Worm (Caenorhabditis elegans) whole organism, mixed stage, embryonic: ENCODE measurements around the gene cnc-4.

ENCODE experiments used
- M03D4.4 ChIP-seq: sonication (generic microtip); optimal IDR thresholded peaks from 2 replicates; lab custom pipeline; 2017; ENCODE audit warnings: mild to moderate bottlenecking, missing genetic modification characterization, missing compliant biosample characterization
- blmp-1 ChIP-seq: fragments of 150-350 bp; optimal IDR thresholded peaks from 2 replicates; lab custom pipeline; 2014; ENCODE audit warnings: missing biosample characterization, missing genetic modification characterization
- ceh-39 ChIP-seq: fragments of 150-350 bp; optimal IDR thresholded peaks from 2 replicates; lab custom pipeline; 2014; ENCODE audit warnings: missing biosample characterization, missing genetic modification characterization
- ceh-43 ChIP-seq: fragments of 200-800 bp; sonication (Bioruptor generic); optimal IDR thresholded peaks from 2 replicates; lab custom pipeline; 2018; ENCODE audit warnings: mild to moderate bottlenecking, missing genetic modification characterization, moderate library complexity, missing compliant biosample characterization
- ceh-83 ChIP-seq: fragments of 200-800 bp; sonication (Bioruptor generic); optimal IDR thresholded peaks from 2 replicates; lab custom pipeline; 2018; ENCODE audit warnings: mild to moderate bottlenecking, missing genetic modification characterization, missing compliant biosample characterization
- ces-1 ChIP-seq: fragments of 150-350 bp; optimal IDR thresholded peaks from 2 replicates; lab custom pipeline; 2014; ENCODE audit warnings: missing biosample characterization, missing genetic modification reagents, missing genetic modification characterization
- cnd-1 ChIP-seq: fragments of 200-800 bp; sonication (Bioruptor generic); optimal IDR thresholded peaks from 2 replicates; lab custom pipeline; 2018; ENCODE audit warnings: mild to moderate bottlenecking, missing genetic modification characterization, missing compliant biosample characterization
- elt-1 ChIP-seq: sonication (generic microtip); optimal IDR thresholded peaks from 2 replicates; lab custom pipeline; 2017; ENCODE audit warnings: missing genetic modification characterization, mild to moderate bottlenecking, missing compliant biosample characterization, antibody characterized with exemption, moderate library complexity, borderline replicate concordance; ENCODE audit not compliant: insufficient read depth
- elt-3 ChIP-seq: fragments of 150-350 bp; optimal IDR thresholded peaks from 2 replicates; lab custom pipeline; 2014; ENCODE audit warnings: missing biosample characterization, missing genetic modification characterization
- flh-1 ChIP-seq: fragments of 200-800 bp; sonication (Bioruptor generic); optimal IDR thresholded peaks from 2 replicates; lab custom pipeline; 2018; ENCODE audit warnings: mild to moderate bottlenecking, missing genetic modification characterization, moderate library complexity, missing compliant biosample characterization
- ham-2 ChIP-seq: fragments of 200-800 bp; sonication (Bioruptor generic); optimal IDR thresholded peaks from 2 replicates; lab custom pipeline; 2018; ENCODE audit warnings: mild to moderate bottlenecking, missing genetic modification characterization, missing compliant biosample characterization
- hlh-1 ChIP-seq: fragments of 150-350 bp; optimal IDR thresholded peaks from 2 replicates; lab custom pipeline; 2014; ENCODE audit warnings: missing biosample characterization, missing genetic modification reagents, missing genetic modification characterization
- lsy-2 ChIP-seq: fragments of 150-350 bp; optimal IDR thresholded peaks from 2 replicates; lab custom pipeline; 2014; ENCODE audit warnings: missing biosample characterization, missing genetic modification characterization
- mab-5 ChIP-seq: fragments of 150-350 bp; optimal IDR thresholded peaks from 2 replicates; lab custom pipeline; 2014; ENCODE audit warnings: missing biosample characterization, missing genetic modification characterization
- mep-1 ChIP-seq: fragments of 150-350 bp; optimal IDR thresholded peaks from 2 replicates; lab custom pipeline; 2017; ENCODE audit warnings: missing biosample characterization, missing genetic modification reagents, missing genetic modification characterization, inconsistent platforms
- mls-2 ChIP-seq: sonication (generic microtip); optimal IDR thresholded peaks from 2 replicates; lab custom pipeline; 2016; ENCODE audit warnings: mild to moderate bottlenecking, missing genetic modification characterization, moderate library complexity, missing compliant biosample characterization
- nhr-12 ChIP-seq: fragments of 150-350 bp; optimal IDR thresholded peaks from 2 replicates; lab custom pipeline; 2014; ENCODE audit warnings: missing biosample characterization, missing genetic modification characterization
- nhr-2 ChIP-seq: fragments of 150-350 bp; optimal IDR thresholded peaks from 2 replicates; lab custom pipeline; 2014; ENCODE audit warnings: missing biosample characterization, missing genetic modification characterization
- nhr-237 ChIP-seq: fragments of 150-350 bp; optimal IDR thresholded peaks from 2 replicates; lab custom pipeline; 2014; ENCODE audit warnings: missing biosample characterization, missing genetic modification characterization
- nhr-76 ChIP-seq: sonication (generic microtip); optimal IDR thresholded peaks from 2 replicates; lab custom pipeline; 2017; ENCODE audit warnings: missing biosample characterization, missing genetic modification characterization
- pha-4 ChIP-seq: fragments of 150-350 bp; optimal IDR thresholded peaks from 2 replicates; lab custom pipeline; 2018; ENCODE audit warnings: missing biosample characterization, missing genetic modification reagents, missing genetic modification characterization
- snpc-4 ChIP-seq: fragments of 150-350 bp; optimal IDR thresholded peaks from 2 replicates; lab custom pipeline; 2014; ENCODE audit warnings: missing biosample characterization, missing genetic modification characterization
- sptf-1 ChIP-seq: sonication (generic microtip); optimal IDR thresholded peaks from 2 replicates; lab custom pipeline; 2017; ENCODE audit warnings: mild to moderate bottlenecking, missing genetic modification characterization, moderate library complexity, missing compliant biosample characterization
- tbx-8 ChIP-seq: fragments of 200-800 bp; sonication (Bioruptor generic); optimal IDR thresholded peaks from 2 replicates; lab custom pipeline; 2018; ENCODE audit warnings: mild to moderate bottlenecking, missing genetic modification characterization, moderate library complexity, missing compliant biosample characterization
- unc-39 ChIP-seq: fragments of 150-350 bp; optimal IDR thresholded peaks from 2 replicates; lab custom pipeline; 2014; ENCODE audit warnings: missing biosample characterization, missing genetic modification characterization
- unc-62 ChIP-seq: fragments of 150-350 bp; optimal IDR thresholded peaks from 2 replicates; lab custom pipeline; 2014; ENCODE audit warnings: missing biosample characterization, missing genetic modification reagents, missing genetic modification characterization
- ztf-11 ChIP-seq: fragments of 150-350 bp; optimal IDR thresholded peaks from 2 replicates; lab custom pipeline; 2014; ENCODE audit warnings: missing biosample characterization, missing genetic modification characterization

cnc-4 gene

DNA sequence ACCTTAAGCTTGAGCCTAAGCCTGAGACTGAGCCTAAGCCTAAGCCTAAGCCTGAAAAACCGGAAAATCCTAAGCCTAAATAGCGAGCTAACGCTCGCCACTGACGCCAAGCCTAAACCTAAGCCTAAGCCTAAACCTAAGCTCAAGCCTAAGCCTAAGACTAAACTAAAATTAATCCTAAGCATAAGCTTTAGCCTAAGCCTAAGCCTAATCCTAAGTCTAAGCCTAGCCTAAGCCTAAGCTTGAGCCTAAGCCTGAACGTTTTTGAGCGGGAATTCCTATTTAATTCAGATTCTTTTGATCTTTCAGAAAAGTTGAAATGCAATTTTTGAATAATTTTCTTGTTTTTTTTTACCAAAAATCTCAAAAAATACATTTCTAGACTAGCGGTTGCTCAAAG is 30.8 kb upstream of the cnc-4 start:
- no peak for TF ChIP-seq flh-1 (GFP tag; lab: Kevin White, UChicago)
- TF ChIP-seq mep-1 (tag; lab: Kevin White, UChicago), result no peak
- TF ChIP-seq elt-3 (tag; lab: Kevin White, UChicago), result no peak
- no peak for TF ChIP-seq nhr-12
- no peak for TF ChIP-seq lsy-2 (tag; lab: Kevin White, UChicago)
- TF ChIP-seq unc-39 (tag; lab: Kevin White, UChicago), result no peak
- TF ChIP-seq ztf-11 (tag; lab: Kevin White, UChicago), result no peak
- TF ChIP-seq nhr-237 (tag; lab: Kevin White, UChicago), result no peak
- no peak for TF ChIP-seq nhr-76 (tag; lab: Kevin White, UChicago)
- no peak for TF ChIP-seq elt-1 (tag; lab: Kevin White, UChicago)
- no peak for TF ChIP-seq blmp-1 (tag; lab: Kevin White, UChicago)
- TF ChIP-seq M03D4.4 (tag; lab: Kevin White, UChicago), result no peak
- no peak for TF ChIP-seq ceh-39 (tag; lab: Kevin White, UChicago)
- TF ChIP-seq ham-2, result no peak
- TF ChIP-seq pha-4 (tag; lab: Kevin White, UChicago), result no peak
- no peak for TF ChIP-seq ceh-83
- TF ChIP-seq sptf-1, result no peak

ce11 chrV:1422269-1422668 is 24.7 kb upstream of the cnc-4 start:
- TF ChIP-seq flh-1 (GFP tag; lab: Kevin White, UChicago) (no peak), ces-1 (GFP tag; lab: Kevin White, UChicago) (peak; percentile 55), nhr-2 (no peak)

DNA sequence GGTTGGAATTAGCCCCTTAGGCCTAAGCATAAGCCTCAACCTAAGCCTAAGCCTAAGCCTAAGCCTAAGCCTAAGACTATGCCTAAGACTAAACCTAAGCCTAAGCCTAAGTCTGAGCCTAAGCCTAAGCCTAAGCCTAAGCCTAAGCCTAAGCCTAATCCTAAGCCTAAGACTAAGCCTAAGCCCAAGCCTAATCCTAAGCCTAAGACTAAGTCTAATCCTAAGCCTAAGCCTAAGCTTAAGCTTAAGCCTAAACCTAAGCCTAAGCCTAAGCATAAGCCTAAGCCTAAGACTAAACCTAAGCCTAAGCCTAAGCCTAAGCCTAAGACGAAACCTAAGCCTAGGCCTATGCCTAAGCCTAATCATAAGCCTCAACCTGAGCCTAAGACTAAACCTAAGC is 23.7 kb upstream of the cnc-4 start:
- no peak for TF ChIP-seq hlh-1 (tag; lab: Kevin White, UChicago)
- no peak for TF ChIP-seq ceh-83
- peak; percentile 9 for TF ChIP-seq ham-2
- TF ChIP-seq sptf-1, result peak; percentile 44

ce11 chrV:1425595-1425994 is 21.4 kb upstream of the cnc-4 start, which contains the start of gene R12A1.3:
TSS of gene R12A1.3 (minus strand) at chrV:1425794.
- TF ChIP-seq pha-4 (tag; lab: Kevin White, UChicago) (peak; percentile 9), ceh-43 (GFP tag; lab: Kevin White, UChicago) (no peak), nhr-237 (tag; lab: Kevin White, UChicago) (no peak), cnd-1 (tag; lab: Kevin White, UChicago) (no peak), mab-5 (tag; lab: Kevin White, UChicago) (no peak), flh-1 (GFP tag; lab: Kevin White, UChicago) (no peak), ceh-39 (tag; lab: Kevin White, UChicago) (no peak)

- TF ChIP-seq mab-5 (tag; lab: Kevin White, UChicago) (no peak), pha-4 (tag; lab: Kevin White, UChicago) (no peak), mep-1 (tag; lab: Kevin White, UChicago) (no peak), hlh-1 (tag; lab: Kevin White, UChicago) (no peak), ceh-39 (tag; lab: Kevin White, UChicago) (no peak), cnd-1 (tag; lab: Kevin White, UChicago) (no peak), nhr-237 (tag; lab: Kevin White, UChicago) (no peak), tbx-8 (GFP tag; lab: Kevin White, UChicago) (no peak), nhr-12 (no peak)
These were observed 15.2 kb upstream of the cnc-4 start, which contains the start of gene ges-1 for ce11 chrV:1431702-1432187. TSS of gene ges-1 (minus strand) at chrV:1432137.

DNA sequence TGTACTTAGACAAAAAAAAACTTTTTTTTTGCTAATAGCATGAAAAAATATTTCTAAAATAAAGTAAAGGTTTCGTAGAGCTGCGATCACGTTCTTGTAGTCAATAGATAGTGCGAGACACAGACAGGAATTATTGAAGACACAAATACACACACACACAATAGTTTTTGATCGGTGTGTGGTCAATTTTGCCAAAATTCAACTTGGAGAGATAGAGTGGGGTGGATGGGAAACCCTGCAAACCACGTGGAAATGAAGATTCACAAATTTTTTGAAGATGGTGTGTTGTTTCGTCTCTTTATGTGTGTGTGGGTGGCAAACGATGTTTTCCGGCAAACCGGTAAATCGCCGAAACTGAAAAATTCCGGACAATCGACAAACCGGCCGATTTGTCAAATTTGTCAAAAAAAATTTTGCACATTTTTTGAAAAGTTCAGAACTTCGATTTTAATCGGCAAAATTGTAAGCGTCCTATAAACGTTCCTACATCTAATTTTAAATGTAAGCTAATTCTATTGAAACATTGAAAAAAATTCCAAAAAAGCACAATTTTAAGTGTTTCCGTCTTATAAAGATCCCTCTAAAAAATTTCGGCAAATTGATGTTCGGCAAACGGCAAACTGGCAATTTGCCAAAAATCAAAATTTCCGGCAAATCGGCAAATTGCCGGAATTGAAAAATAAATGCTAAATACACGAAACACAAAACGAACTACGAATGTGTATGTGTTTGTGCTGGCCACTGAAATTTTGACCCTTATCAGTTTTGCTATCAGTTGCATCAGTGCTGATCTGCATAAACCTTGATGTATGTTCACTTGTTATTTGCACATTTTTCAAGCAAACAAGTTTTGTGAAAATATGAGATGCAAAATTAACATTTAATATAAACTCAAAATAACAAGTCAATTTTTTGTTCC is 14.2 kb upstream of the cnc-4 start:
- TF ChIP-seq unc-62 (GFP tag; lab: Kevin White, UChicago) (no peak), mls-2 (no peak), snpc-4 (tag; lab: Kevin White, UChicago) (no peak)
